Worm (Caenorhabditis elegans) whole organism, L1 larva: ENCODE results near the gene tmem-184.

Experiments used
- C04F5.9 ChIP-seq: sonication (generic microtip); optimal IDR thresholded peaks from 2 replicates; lab custom pipeline; 2016; ENCODE audit warnings: missing genetic modification characterization, missing compliant biosample characterization
- C16A3.4 ChIP-seq: fragments of 150-350 bp; optimal IDR thresholded peaks from 2 replicates; lab custom pipeline; 2014; ENCODE audit warnings: missing biosample characterization, missing genetic modification characterization
- F16B12.6 ChIP-seq: fragments of 150-350 bp; optimal IDR thresholded peaks from 2 replicates; lab custom pipeline; 2014; ENCODE audit warnings: missing biosample characterization, missing genetic modification characterization
- ceh-8 ChIP-seq: fragments of 200-800 bp; sonication (Bioruptor generic); optimal IDR thresholded peaks from 2 replicates; lab custom pipeline; 2018; ENCODE audit warnings: mild to moderate bottlenecking, missing genetic modification characterization, moderate library complexity, missing compliant biosample characterization
- ceh-88 ChIP-seq: fragments of 200-800 bp; sonication (Bioruptor generic); IDR thresholded peaks from 2 replicates; pipeline ENCODE4 v1.3.6; 2022; ENCODE audit warnings: missing genetic modification characterization, missing compliant biosample characterization
- ceh-90 ChIP-seq: sonication (generic microtip); optimal IDR thresholded peaks from 2 replicates; lab custom pipeline; 2016; ENCODE audit warnings: missing genetic modification characterization, missing compliant biosample characterization
- ces-1 ChIP-seq: fragments of 150-350 bp; optimal IDR thresholded peaks from 2 replicates; lab custom pipeline; 2014; ENCODE audit warnings: missing biosample characterization, missing genetic modification reagents, missing genetic modification characterization
- dsc-1 ChIP-seq: sonication (generic microtip); optimal IDR thresholded peaks from 2 replicates; lab custom pipeline; 2016; ENCODE audit warnings: mild to moderate bottlenecking, missing genetic modification characterization, missing compliant biosample characterization
- efl-1 ChIP-seq, 4 experiments: fragments of 150-350 bp; optimal IDR thresholded peaks in 3 of 4; peaks in 1 of 4; 1 replicate in 1 of 4; 2 replicates in 3 of 4; lab custom pipeline; 2014; ENCODE audit warnings: missing biosample characterization in 2 of 4, missing genetic modification characterization in 2 of 4, missing genetic modification reagents in 2 of 4
- efl-3 ChIP-seq: fragments of 200-800 bp; sonication (Bioruptor generic); optimal IDR thresholded peaks from 2 replicates; lab custom pipeline; 2018; ENCODE audit warnings: mild to moderate bottlenecking, missing genetic modification characterization, missing compliant biosample characterization
- egl-13 ChIP-seq: sonication (generic microtip); optimal IDR thresholded peaks from 2 replicates; lab custom pipeline; 2016; ENCODE audit warnings: missing genotype, missing genetic modification reagents, missing genetic modification characterization, missing compliant biosample characterization
- egl-27 ChIP-seq, 2 experiments: fragments of 150-350 bp in 1 of 2; sonication (generic microtip); optimal IDR thresholded peaks; 3 replicates each; lab custom pipeline; 2017 to 2018; ENCODE audit warnings: missing biosample characterization in 2 of 2, missing genetic modification characterization in 2 of 2, missing genetic modification reagents in 2 of 2
- elt-2 ChIP-seq: sonication (generic microtip); optimal IDR thresholded peaks from 2 replicates; lab custom pipeline; 2016; ENCODE audit warnings: missing genetic modification characterization, mild to moderate bottlenecking, inconsistent platforms, missing compliant biosample characterization, missing genetic modification reagents
- elt-3 ChIP-seq, 6 experiments: fragments of 150-350 bp in 1 of 6; sonication (generic microtip); optimal IDR thresholded peaks; 2 replicates each; lab custom pipeline; 2017 to 2018; ENCODE audit warnings: missing biosample characterization in 6 of 6, missing genetic modification characterization in 6 of 6, inconsistent platforms in 1 of 6
- ets-5 ChIP-seq: fragments of 200-800 bp; sonication (Bioruptor generic); IDR thresholded peaks from 2 replicates; pipeline ENCODE4 v1.3.6; 2022; ENCODE audit warnings: missing genetic modification characterization, missing compliant biosample characterization
- fkh-4 ChIP-seq: sonication (generic microtip); optimal IDR thresholded peaks from 2 replicates; lab custom pipeline; 2016; ENCODE audit warnings: missing compliant biosample characterization, missing genetic modification characterization, borderline replicate concordance
- fkh-8 ChIP-seq: sonication (generic microtip); optimal IDR thresholded peaks from 2 replicates; lab custom pipeline; 2016; ENCODE audit warnings: mild to moderate bottlenecking, missing genetic modification characterization, missing compliant biosample characterization
- fos-1 ChIP-seq: fragments of 150-350 bp; optimal IDR thresholded peaks from 2 replicates; lab custom pipeline; 2014; ENCODE audit warnings: missing biosample characterization, missing genetic modification characterization
- grh-1 ChIP-seq: fragments of 200-800 bp; sonication (Bioruptor generic); IDR thresholded peaks from 2 replicates; pipeline ENCODE4 v1.3.6; 2022; ENCODE audit warnings: missing genetic modification reagents, missing genetic modification characterization, missing compliant biosample characterization
- hlh-17 ChIP-seq: fragments of 200-800 bp; sonication (Bioruptor generic); optimal IDR thresholded peaks from 2 replicates; lab custom pipeline; 2018; ENCODE audit warnings: missing genetic modification characterization, mild to moderate bottlenecking, missing compliant biosample characterization, moderate library complexity, borderline replicate concordance
- hpl-2 ChIP-seq: fragments of 150-350 bp; optimal IDR thresholded peaks from 2 replicates; lab custom pipeline; 2014; ENCODE audit warnings: missing biosample characterization, missing genetic modification reagents, missing genetic modification characterization
- isw-1 ChIP-seq: fragments of 200-800 bp; sonication (Bioruptor generic); IDR thresholded peaks from 2 replicates; pipeline ENCODE4 v1.3.6; 2022; ENCODE audit warnings: missing genetic modification characterization, missing compliant biosample characterization
- jun-1 ChIP-seq: fragments of 150-350 bp; optimal IDR thresholded peaks from 2 replicates; lab custom pipeline; 2014; ENCODE audit warnings: missing biosample characterization, missing genetic modification reagents, missing genetic modification characterization
- lin-13 ChIP-seq: fragments of 150-350 bp; optimal IDR thresholded peaks from 2 replicates; lab custom pipeline; 2014; ENCODE audit warnings: missing biosample characterization, missing genetic modification reagents, missing genetic modification characterization
- lin-15B ChIP-seq: fragments of 150-350 bp; sonication (generic microtip); optimal IDR thresholded peaks from 3 replicates; lab custom pipeline; 2014; ENCODE audit warnings: missing biosample characterization, missing genetic modification characterization
- lir-3 ChIP-seq: sonication (generic microtip); optimal IDR thresholded peaks from 2 replicates; lab custom pipeline; 2016; ENCODE audit warnings: mild to moderate bottlenecking, missing genetic modification characterization, moderate library complexity, missing compliant biosample characterization; ENCODE audit not compliant: poor library complexity
- lsy-2 ChIP-seq, 2 experiments: fragments of 150-350 bp; optimal IDR thresholded peaks; 2 replicates each; lab custom pipeline; 2014; ENCODE audit warnings: missing biosample characterization in 2 of 2, missing genetic modification characterization in 2 of 2
- mdl-1 ChIP-seq, 2 experiments: fragments of 150-350 bp; optimal IDR thresholded peaks; 2 replicates each; lab custom pipeline; 2014 to 2017; ENCODE audit warnings: missing biosample characterization in 2 of 2, missing genetic modification characterization in 2 of 2, inconsistent platforms in 1 of 2
- nhr-12 ChIP-seq: sonication (generic microtip); optimal IDR thresholded peaks from 2 replicates; lab custom pipeline; 2017; ENCODE audit warnings: missing biosample characterization, missing genetic modification characterization
- nhr-237 ChIP-seq: fragments of 150-350 bp; optimal IDR thresholded peaks from 2 replicates; lab custom pipeline; 2014; ENCODE audit warnings: missing biosample characterization, missing genetic modification characterization
- nhr-47 ChIP-seq: sonication (generic microtip); optimal IDR thresholded peaks from 2 replicates; lab custom pipeline; 2016; ENCODE audit warnings: mild to moderate bottlenecking, missing genetic modification characterization, moderate library complexity, missing compliant biosample characterization
- nhr-90 ChIP-seq: sonication (generic microtip); optimal IDR thresholded peaks from 2 replicates; lab custom pipeline; 2016; ENCODE audit warnings: mild to moderate bottlenecking, missing genetic modification characterization, missing compliant biosample characterization; ENCODE audit not compliant: poor library complexity
- rnt-1 ChIP-seq: sonication (generic microtip); optimal IDR thresholded peaks from 2 replicates; lab custom pipeline; 2016; ENCODE audit warnings: mild to moderate bottlenecking, missing genetic modification characterization, moderate library complexity, missing compliant biosample characterization
- skn-1 ChIP-seq: fragments of 150-350 bp; optimal IDR thresholded peaks from 2 replicates; lab custom pipeline; 2014; ENCODE audit warnings: missing biosample characterization, missing genetic modification characterization
- snu-23 ChIP-seq: sonication (generic microtip); optimal IDR thresholded peaks from 2 replicates; lab custom pipeline; 2016; ENCODE audit warnings: missing genetic modification characterization, missing compliant biosample characterization
- sptf-1 ChIP-seq: fragments of 150-350 bp; optimal IDR thresholded peaks from 2 replicates; lab custom pipeline; 2014; ENCODE audit warnings: missing biosample characterization, missing genetic modification characterization
- sup-37 ChIP-seq: fragments of 200-800 bp; sonication (Bioruptor generic); optimal IDR thresholded peaks from 2 replicates; lab custom pipeline; 2018; ENCODE audit warnings: mild to moderate bottlenecking, missing genetic modification characterization, missing compliant biosample characterization
- swsn-7 ChIP-seq: sonication (generic microtip); optimal IDR thresholded peaks from 2 replicates; lab custom pipeline; 2016; ENCODE audit warnings: missing genetic modification characterization, missing compliant biosample characterization
- tlp-1 ChIP-seq: fragments of 150-350 bp; optimal IDR thresholded peaks from 2 replicates; lab custom pipeline; 2014; ENCODE audit warnings: missing biosample characterization, missing genetic modification characterization
- unc-130 ChIP-seq: fragments of 150-350 bp; optimal IDR thresholded peaks from 2 replicates; lab custom pipeline; 2017; ENCODE audit warnings: missing biosample characterization, missing genetic modification characterization, inconsistent platforms
- unc-30 ChIP-seq: sonication (generic microtip); optimal IDR thresholded peaks from 2 replicates; lab custom pipeline; 2017; ENCODE audit warnings: missing biosample characterization, missing genetic modification characterization
- unc-62 ChIP-seq: fragments of 150-350 bp; optimal IDR thresholded peaks from 2 replicates; lab custom pipeline; 2014; ENCODE audit warnings: missing biosample characterization, missing genetic modification reagents, missing genetic modification characterization
- xbp-1 ChIP-seq: sonication (generic microtip); optimal IDR thresholded peaks from 2 replicates; lab custom pipeline; 2016; ENCODE audit warnings: missing genetic modification characterization, missing compliant biosample characterization
- zip-4 ChIP-seq: fragments of 200-800 bp; sonication (Bioruptor generic); optimal IDR thresholded peaks from 2 replicates; lab custom pipeline; 2018; ENCODE audit warnings: mild to moderate bottlenecking, missing genetic modification characterization, moderate library complexity, missing compliant biosample characterization
- ztf-11 ChIP-seq, 2 experiments: sonication (generic microtip); optimal IDR thresholded peaks; 2 replicates each; lab custom pipeline; 2016 to 2017; ENCODE audit warnings: missing genetic modification characterization in 2 of 2, missing biosample characterization in 1 of 2, missing compliant biosample characterization in 1 of 2
- ztf-4 ChIP-seq: fragments of 150-350 bp; optimal IDR thresholded peaks from 2 replicates; lab custom pipeline; 2014; ENCODE audit warnings: missing biosample characterization, missing genetic modification characterization

The tmem-184 gene

ce11 chrX:14753514-14754076 lies 46.9 kb upstream of the tmem-184 start, which contains the start of gene sucl-1 (continued):
- TF ChIP-seq jun-1 (tag; lab: Kevin White, UChicago) (peak; percentile 71), tlp-1 (tag; lab: Kevin White, UChicago) (no peak), hpl-2 (no peak), efl-1 (optimal IDR thresholded peaks at IDR 0.05; lab: Kevin White, UChicago) (peak; percentile 57 to 67), efl-1 (GFP tag; optimal IDR thresholded peaks at IDR 0.05 in 1 of 2; lab: Kevin White, UChicago) (peak; percentile 25 to 73), C16A3.4 (peak; percentile 84)

ce11 chrX:14751911-14752310 lies 45.2 kb upstream of the tmem-184 start, which contains the start of gene C05G5.3:
Gene C05G5.3, minus strand, starts transcription at chrX:14752011.
- TF ChIP-seq ceh-88 (GFP tag; lab: Robert Waterston, UW) (no peak), fkh-8 (tag; lab: Kevin White, UChicago) (peak; percentile 40), sptf-1 (tag; lab: Kevin White, UChicago) (no peak), lir-3 (tag; lab: Kevin White, UChicago) (no peak), efl-3 (GFP tag; lab: Kevin White, UChicago) (no peak), nhr-12 (no peak), snu-23 (GFP tag; lab: Kevin White, UChicago) (no peak), unc-30 (tag; lab: Kevin White, UChicago) (no peak), lin-13 (GFP tag; lab: Kevin White, UChicago) (no peak), dsc-1 (peak; percentile 29), rnt-1 (tag; lab: Kevin White, UChicago) (no peak), unc-62 (no peak), ztf-11 (tag; optimal IDR thresholded peaks at IDR 0.05; lab: Kevin White, UChicago) (no peak), egl-27 (tag; optimal IDR thresholded peaks at IDR 0.05; lab: Kevin White, UChicago) (no peak), grh-1 (no peak), ceh-8 (GFP tag; lab: Kevin White, UChicago) (no peak), lsy-2 (tag; optimal IDR thresholded peaks at IDR 0.05; lab: Kevin White, UChicago) (no peak)
- TF ChIP-seq, all 84 proteins: peak for 2

- TF ChIP-seq ces-1 (no peak), nhr-47 (tag; lab: Kevin White, UChicago) (peak; percentile 88), skn-1 (peak; percentile 95), ceh-8 (GFP tag; lab: Kevin White, UChicago) (peak; percentile 43), unc-130 (peak; percentile 75), ztf-4 (tag; lab: Kevin White, UChicago) (peak; percentile 14), fos-1 (tag; lab: Kevin White, UChicago) (peak; percentile 36), sptf-1 (tag; lab: Kevin White, UChicago) (no peak), grh-1 (peak; percentile 54; the same call in 1 of the 2 replicates), fkh-4 (no peak), C16A3.4 (peak; percentile 95), xbp-1 (peak; percentile 82), elt-3 (tag; optimal IDR thresholded peaks at IDR 0.05; lab: Kevin White, UChicago) (peak in 3 of 6 experiments; percentile 42 to 95 (median 79)), swsn-7 (tag; lab: Kevin White, UChicago) (peak; percentile 89), lin-15B (tag; lab: Kevin White, UChicago) (peak; percentile 50), C04F5.9 (tag; lab: Kevin White, UChicago) (peak; percentile 33), nhr-90 (peak; percentile 84), elt-2 (peak; percentile 71), egl-13 (peak; percentile 76), isw-1 (GFP tag; lab: Robert Waterston, UW) (peak; percentile 63), F16B12.6 (peak; percentile 71), unc-30 (tag; lab: Kevin White, UChicago) (no peak), efl-1 (optimal IDR thresholded peaks at IDR 0.05; lab: Kevin White, UChicago) (peak; percentile 65 to 78), efl-1 (GFP tag; optimal IDR thresholded peaks at IDR 0.05 in 1 of 2; lab: Kevin White, UChicago) (peak; percentile 56 to 96), nhr-237 (tag; lab: Kevin White, UChicago) (peak; percentile 38), sup-37 (GFP tag; lab: Kevin White, UChicago) (no peak), ceh-90 (no peak), ets-5 (GFP tag; lab: Robert Waterston, UW) (no peak), fkh-8 (tag; lab: Kevin White, UChicago) (peak; percentile 92), mdl-1 (tag; optimal IDR thresholded peaks at IDR 0.05; lab: Kevin White, UChicago) (peak in 1 of 2 experiments; percentile 84), hlh-17 (GFP tag; lab: Kevin White, UChicago) (no peak), lsy-2 (tag; optimal IDR thresholded peaks at IDR 0.05; lab: Kevin White, UChicago) (peak; percentile 87 to 90), zip-4 (peak; percentile 88)
Measured at ce11 chrX:14746948-14747347, 40.3 kb upstream of the tmem-184 start, which contains the start of gene C05G5.2. Gene C05G5.2, plus strand, starts transcription at chrX:14747303.
